Fruit fly (Drosophila melanogaster) whole organism, prepupa: Measurements from ENCODE around the gene Or85f.

Experiments used
- CG10631 ChIP-seq: fragments of 200-800 bp; sonication (Bioruptor generic); optimal IDR thresholded peaks from 2 replicates; lab custom pipeline; 2016; ENCODE audit warnings: missing biosample characterization, missing genetic modification characterization
- CG10669 ChIP-seq: fragments of 200-800 bp; sonication (Bioruptor generic); optimal IDR thresholded peaks from 3 replicates; lab custom pipeline; 2018; ENCODE audit warnings: missing biosample characterization, mild to moderate bottlenecking, missing genetic modification characterization, moderate library complexity
- CG11762 ChIP-seq: fragments of 200-800 bp; sonication (Bioruptor generic); optimal IDR thresholded peaks from 3 replicates; lab custom pipeline; 2016; ENCODE audit warnings: missing biosample characterization, missing genetic modification characterization; ENCODE audit not compliant: insufficient read depth
- CG11902 ChIP-seq: fragments of 200-800 bp; sonication (Bioruptor generic); optimal IDR thresholded peaks from 3 replicates; lab custom pipeline; 2016; ENCODE audit warnings: missing biosample characterization, missing genetic modification characterization
- CG15336 ChIP-seq: fragments of 200-800 bp; sonication (Bioruptor generic); IDR thresholded peaks from 2 replicates; pipeline ENCODE4 v1.3.6; 2022; ENCODE audit warnings: missing biosample characterization, missing genetic modification characterization
- CG1621 ChIP-seq: fragments of 200-800 bp; sonication (Bioruptor generic); optimal IDR thresholded peaks from 3 replicates; lab custom pipeline; 2018; ENCODE audit warnings: missing biosample characterization, mild to moderate bottlenecking, missing genetic modification characterization
- CG3032 ChIP-seq: fragments of 200-800 bp; optimal IDR thresholded peaks from 2 replicates; lab custom pipeline; 2019; ENCODE audit warnings: missing biosample characterization, mild to moderate bottlenecking, missing genetic modification characterization, moderate library complexity
- CG31627 ChIP-seq: fragments of 200-800 bp; sonication (Bioruptor generic); optimal IDR thresholded peaks from 3 replicates; lab custom pipeline; 2016; ENCODE audit warnings: missing biosample characterization, missing genetic modification characterization
- CG32006 ChIP-seq: fragments of 200-800 bp; sonication (Bioruptor generic); optimal IDR thresholded peaks from 3 replicates; lab custom pipeline; 2017; ENCODE audit warnings: missing biosample characterization, mild to moderate bottlenecking, missing genetic modification characterization
- CG3919 ChIP-seq: fragments of 200-800 bp; sonication (Bioruptor generic); optimal IDR thresholded peaks from 3 replicates; lab custom pipeline; 2016; ENCODE audit warnings: missing biosample characterization, missing genetic modification characterization
- CG6163 ChIP-seq: fragments of 200-800 bp; sonication (Bioruptor generic); IDR thresholded peaks from 3 replicates; pipeline ENCODE4 v1.3.6; 2022; ENCODE audit warnings: missing biosample characterization, missing genetic modification characterization
- CG6792 ChIP-seq: fragments of 200-800 bp; sonication (Bioruptor generic); optimal IDR thresholded peaks from 3 replicates; lab custom pipeline; 2016; ENCODE audit warnings: missing biosample characterization, missing genetic modification characterization
- CG7368 ChIP-seq: fragments of 200-800 bp; sonication (Bioruptor generic); optimal IDR thresholded peaks from 3 replicates; lab custom pipeline; 2016; ENCODE audit warnings: missing biosample characterization, missing genetic modification characterization
- CG8119 ChIP-seq: fragments of 200-800 bp; sonication (Bioruptor generic); IDR thresholded peaks from 3 replicates; pipeline ENCODE4 v1.3.6; 2022; ENCODE audit warnings: missing biosample characterization, missing genetic modification characterization
- CG8319 ChIP-seq: fragments of 200-800 bp; sonication (Bioruptor generic); optimal IDR thresholded peaks from 3 replicates; lab custom pipeline; 2016; ENCODE audit warnings: missing biosample characterization, missing genetic modification characterization
- CG8632 ChIP-seq: fragments of 200-800 bp; sonication (Bioruptor generic); optimal IDR thresholded peaks from 3 replicates; lab custom pipeline; 2016; ENCODE audit warnings: missing biosample characterization, missing genetic modification characterization
- CG9139 ChIP-seq: fragments of 200-800 bp; sonication (Bioruptor generic); optimal IDR thresholded peaks from 3 replicates; lab custom pipeline; 2017; ENCODE audit warnings: missing biosample characterization, mild to moderate bottlenecking, missing genetic modification characterization
- Eip75B ChIP-seq: fragments of 200-800 bp; sonication (Bioruptor generic); optimal IDR thresholded peaks from 3 replicates; lab custom pipeline; 2016; ENCODE audit warnings: missing biosample characterization, missing genetic modification characterization
- Eip78C ChIP-seq: fragments of 200-800 bp; sonication (Bioruptor generic); peaks from one replicate; lab custom pipeline; 2016; ENCODE audit warnings: missing biosample characterization, missing genetic modification characterization
- Eip93F ChIP-seq: fragments of 200-800 bp; sonication (Bioruptor generic); optimal IDR thresholded peaks from 2 replicates; lab custom pipeline; 2016; ENCODE audit warnings: missing biosample characterization, mild to moderate bottlenecking, missing genetic modification characterization
- Ets21C ChIP-seq: fragments of 200-800 bp; sonication (Bioruptor generic); optimal IDR thresholded peaks from 3 replicates; lab custom pipeline; 2016; ENCODE audit warnings: missing biosample characterization, missing genetic modification characterization
- Ets96B ChIP-seq: fragments of 200-800 bp; optimal IDR thresholded peaks from 2 replicates; lab custom pipeline; 2019; ENCODE audit warnings: missing biosample characterization, mild to moderate bottlenecking, missing genetic modification characterization, moderate library complexity
- Gug ChIP-seq: fragments of 200-800 bp; sonication (Bioruptor generic); IDR thresholded peaks from 2 replicates; pipeline ENCODE4 v1.3.6; 2022; ENCODE audit warnings: missing biosample characterization, missing genetic modification characterization
- Hr38 ChIP-seq: sonication (Bioruptor generic); optimal IDR thresholded peaks from 2 replicates; lab custom pipeline; 2016; ENCODE audit warnings: missing biosample characterization, missing genetic modification characterization
- Hr39 ChIP-seq: fragments of 200-800 bp; sonication (Bioruptor generic); optimal IDR thresholded peaks from 2 replicates; lab custom pipeline; 2016; ENCODE audit warnings: missing biosample characterization, missing genetic modification characterization
- Lpt ChIP-seq: fragments of 200-800 bp; sonication (Bioruptor generic); optimal IDR thresholded peaks from 3 replicates; lab custom pipeline; 2016; ENCODE audit warnings: missing biosample characterization, missing genetic modification characterization
- Met ChIP-seq: fragments of 200-800 bp; sonication (Bioruptor generic); optimal IDR thresholded peaks from 3 replicates; lab custom pipeline; 2016; ENCODE audit warnings: missing biosample characterization, missing genetic modification characterization
- OdsH ChIP-seq: fragments of 200-800 bp; sonication (Bioruptor generic); optimal IDR thresholded peaks from 3 replicates; lab custom pipeline; 2016; ENCODE audit warnings: missing biosample characterization, missing genetic modification characterization
- Smox ChIP-seq: fragments of 200-800 bp; sonication (Bioruptor generic); optimal IDR thresholded peaks from 3 replicates; lab custom pipeline; 2016; ENCODE audit warnings: missing biosample characterization, missing genetic modification characterization
- Sox102F ChIP-seq: fragments of 200-800 bp; sonication (Bioruptor generic); optimal IDR thresholded peaks from 2 replicates; lab custom pipeline; 2016; ENCODE audit warnings: missing biosample characterization, mild to moderate bottlenecking, missing genetic modification characterization
- Sox15 ChIP-seq: fragments of 200-800 bp; sonication (Bioruptor generic); optimal IDR thresholded peaks from 3 replicates; lab custom pipeline; 2016; ENCODE audit warnings: missing biosample characterization, missing genetic modification characterization
- acj6 ChIP-seq: fragments of 200-800 bp; sonication (Bioruptor generic); optimal IDR thresholded peaks from 3 replicates; lab custom pipeline; 2016; ENCODE audit warnings: missing biosample characterization, missing genetic modification characterization
- cyc ChIP-seq: fragments of 200-800 bp; sonication (Bioruptor generic); optimal IDR thresholded peaks from 3 replicates; lab custom pipeline; 2016; ENCODE audit warnings: missing biosample characterization, missing genetic modification characterization
- dac ChIP-seq: fragments of 200-800 bp; sonication (Bioruptor generic); optimal IDR thresholded peaks from 2 replicates; lab custom pipeline; 2017; ENCODE audit warnings: missing biosample characterization, mild to moderate bottlenecking, missing genetic modification characterization
- dsx ChIP-seq: fragments of 200-800 bp; optimal IDR thresholded peaks from 3 replicates; lab custom pipeline; 2019; ENCODE audit warnings: missing biosample characterization, mild to moderate bottlenecking, missing genetic modification characterization, moderate library complexity; ENCODE audit not compliant: poor library complexity, severe bottlenecking
- esn ChIP-seq: fragments of 200-800 bp; sonication (Bioruptor generic); optimal IDR thresholded peaks from 2 replicates; lab custom pipeline; 2016; ENCODE audit warnings: missing biosample characterization, mild to moderate bottlenecking, missing genetic modification characterization, moderate library complexity
- fd59A ChIP-seq: fragments of 200-800 bp; sonication (Bioruptor generic); optimal IDR thresholded peaks from 2 replicates; lab custom pipeline; 2017; ENCODE audit warnings: missing biosample characterization, mild to moderate bottlenecking, missing genetic modification characterization, missing genetic modification reagents
- fd85E ChIP-seq: fragments of 200-800 bp; sonication (Bioruptor generic); optimal IDR thresholded peaks from 3 replicates; lab custom pipeline; 2016; ENCODE audit warnings: missing biosample characterization, missing genetic modification characterization
- lz ChIP-seq: fragments of 200-800 bp; sonication (Bioruptor generic); optimal IDR thresholded peaks from 3 replicates; lab custom pipeline; 2016; ENCODE audit warnings: missing biosample characterization, missing genetic modification characterization
- net ChIP-seq: fragments of 200-800 bp; sonication (Bioruptor generic); optimal IDR thresholded peaks from 3 replicates; lab custom pipeline; 2016; ENCODE audit warnings: missing biosample characterization, missing genetic modification characterization
- pdm3 ChIP-seq: fragments of 200-800 bp; sonication (Bioruptor generic); optimal IDR thresholded peaks from 3 replicates; lab custom pipeline; 2016; ENCODE audit warnings: missing biosample characterization, missing genetic modification characterization
- salr ChIP-seq, 2 experiments: fragments of 200-800 bp; sonication (Bioruptor generic); optimal IDR thresholded peaks; 3 replicates each; lab custom pipeline; 2016 to 2018; ENCODE audit warnings: missing biosample characterization in 2 of 2, missing genetic modification characterization in 2 of 2, mild to moderate bottlenecking in 1 of 2
- spab ChIP-seq: fragments of 200-800 bp; sonication (Bioruptor generic); optimal IDR thresholded peaks from 2 replicates; lab custom pipeline; 2017; ENCODE audit warnings: missing biosample characterization, mild to moderate bottlenecking, missing genetic modification characterization, missing genetic modification reagents
- ss ChIP-seq, 2 experiments: fragments of 200-800 bp; sonication (Bioruptor generic); optimal IDR thresholded peaks; 2 replicates in 1 of 2; 3 replicates in 1 of 2; lab custom pipeline; 2017 to 2018; ENCODE audit warnings: mild to moderate bottlenecking in 2 of 2, missing biosample characterization in 2 of 2, missing genetic modification characterization in 2 of 2, moderate library complexity in 1 of 2
- svp ChIP-seq: fragments of 200-800 bp; sonication (Bioruptor generic); peaks from one replicate; lab custom pipeline; 2016; ENCODE audit warnings: missing biosample characterization, missing genetic modification characterization
- topi ChIP-seq: fragments of 200-800 bp; sonication (Bioruptor generic); optimal IDR thresholded peaks from 3 replicates; lab custom pipeline; 2016; ENCODE audit warnings: missing biosample characterization, missing genetic modification characterization
- vri ChIP-seq: fragments of 200-800 bp; sonication (Bioruptor generic); optimal IDR thresholded peaks from 3 replicates; lab custom pipeline; 2016; ENCODE audit warnings: missing biosample characterization, mild to moderate bottlenecking, missing genetic modification characterization

Or85f gene

DNA sequence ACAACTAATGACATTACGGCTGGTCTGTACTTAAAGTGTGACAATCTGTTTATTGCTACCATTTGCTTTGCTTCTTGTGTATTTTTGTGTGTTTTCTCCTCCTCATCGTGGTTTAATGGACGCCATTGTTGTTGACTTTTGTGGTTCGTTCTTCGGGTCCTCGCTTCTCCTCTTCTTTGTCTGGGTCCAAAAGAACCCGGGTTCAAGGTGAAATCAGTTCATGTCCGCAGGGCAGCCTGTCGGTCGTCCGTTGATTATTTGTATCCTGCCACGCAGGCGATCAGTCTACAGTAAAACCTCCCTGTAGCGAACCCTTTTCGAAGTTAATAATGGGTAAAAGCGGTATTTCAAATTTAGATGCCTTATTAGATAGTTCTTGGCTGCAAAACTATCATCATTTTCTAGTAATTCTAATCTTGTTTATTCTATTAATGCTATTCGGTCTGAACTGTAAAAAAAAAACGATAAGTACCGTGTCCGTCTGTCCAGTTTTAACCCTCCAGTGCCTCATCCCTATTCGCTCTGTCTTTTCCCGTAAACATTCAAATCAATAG lies 48.6 kb upstream of the Or85f start (continued):
- TF ChIP-seq OdsH (GFP tag; lab: Kevin White, UChicago) (no peak), Eip93F (GFP tag; lab: Kevin White, UChicago) (no peak), CG6792 (GFP tag; lab: Kevin White, UChicago) (peak; percentile 20), salr (GFP tag; optimal IDR thresholded peaks at IDR 0.05; lab: Kevin White, UChicago) (no peak), CG32006 (GFP tag; lab: Kevin White, UChicago) (no peak), CG8319 (no peak), CG3032 (tag; lab: Kevin White, UChicago) (no peak), CG3919 (GFP tag; lab: Kevin White, UChicago) (peak; percentile 14), Ets21C (GFP tag; lab: Kevin White, UChicago) (no peak), CG11762 (GFP tag; lab: Kevin White, UChicago) (no peak), pdm3 (no peak), CG15336 (GFP tag; lab: Robert Waterston, UW) (no peak), CG9139 (no peak), CG11902 (GFP tag; lab: Kevin White, UChicago) (no peak), Smox (GFP tag; lab: Kevin White, UChicago) (no peak), ss (GFP tag; optimal IDR thresholded peaks at IDR 0.05; lab: Kevin White, UChicago) (no peak), dac (GFP tag; lab: Kevin White, UChicago) (no peak), CG10669 (GFP tag; lab: Kevin White, UChicago) (peak; percentile 14), fd59A (GFP tag; lab: Kevin White, UChicago) (no peak), dsx (GFP tag; lab: Kevin White, UChicago) (no peak), CG10631 (peak; percentile 3), CG8119 (GFP tag; lab: Robert Waterston, UW) (no peak), svp (peak; percentile 74), Met (no peak), Sox102F (GFP tag; lab: Kevin White, UChicago) (no peak), CG1621 (tag; lab: Kevin White, UChicago) (no peak), fd85E (GFP tag; lab: Kevin White, UChicago) (no peak), lz (GFP tag; lab: Kevin White, UChicago) (peak; percentile 22), CG8632 (GFP tag; lab: Kevin White, UChicago) (no peak), Hr39 (GFP tag; lab: Kevin White, UChicago) (peak; percentile 33), Hr38 (no peak)

DNA sequence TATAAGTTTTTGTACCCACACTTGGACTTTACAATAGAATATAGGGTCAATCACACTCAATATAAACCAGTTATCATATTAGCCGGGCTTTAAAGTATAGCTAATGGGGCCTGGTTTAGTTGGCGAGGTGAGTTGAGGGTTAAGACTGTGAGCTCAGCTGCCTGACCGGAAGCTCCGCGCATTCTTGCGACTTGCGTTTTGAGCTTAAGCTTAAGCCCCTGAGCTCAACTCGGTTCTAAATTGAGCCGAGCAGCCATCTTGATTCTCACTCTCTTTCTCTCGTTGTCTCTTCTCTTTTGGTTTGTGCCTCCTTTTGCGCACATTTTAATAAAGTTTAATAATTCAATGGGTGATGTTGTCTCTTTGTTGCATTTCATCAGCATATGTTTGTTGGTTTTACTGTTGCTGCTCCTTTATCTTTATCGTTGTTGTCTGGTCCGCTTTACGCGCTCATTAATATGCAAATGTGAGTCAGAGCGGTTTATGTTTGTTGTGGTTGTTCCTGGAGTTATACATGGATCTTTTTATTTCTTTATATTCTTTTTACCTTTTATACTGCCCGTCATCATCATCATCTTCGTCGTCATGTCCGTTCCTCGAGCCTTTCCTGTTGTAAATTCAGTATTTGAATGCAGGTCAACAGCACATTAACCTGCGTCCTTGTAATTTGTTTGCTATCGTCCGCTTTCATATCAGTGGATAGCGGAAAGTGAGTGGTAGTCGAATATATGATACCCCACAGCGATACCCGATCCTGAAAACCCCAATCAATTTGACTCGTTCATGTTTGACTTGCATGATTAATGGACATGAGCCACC lies 47.2 kb upstream of the Or85f start:
- TF ChIP-seq Gug (GFP tag; lab: Robert Waterston, UW) (no peak), CG10631 (no peak), CG32006 (GFP tag; lab: Kevin White, UChicago) (no peak), dac (GFP tag; lab: Kevin White, UChicago) (no peak), CG1621 (tag; lab: Kevin White, UChicago) (no peak), CG7368 (no peak), spab (GFP tag; lab: Kevin White, UChicago) (no peak), Met (no peak), Sox15 (GFP tag; lab: Kevin White, UChicago) (no peak), acj6 (no peak), salr (GFP tag; optimal IDR thresholded peaks at IDR 0.05; lab: Kevin White, UChicago) (no peak), CG6163 (GFP tag; lab: Robert Waterston, UW) (0 out of 3 replicates have a peak, but pooled peaks have one; percentile 26), vri (GFP tag; lab: Kevin White, UChicago) (no peak), esn (no peak), CG11762 (GFP tag; lab: Kevin White, UChicago) (no peak), dsx (GFP tag; lab: Kevin White, UChicago) (peak; percentile 83), CG9139 (no peak), Ets96B (tag; lab: Kevin White, UChicago) (no peak), Eip75B (GFP tag; lab: Kevin White, UChicago) (no peak), CG8319 (no peak), Sox102F (GFP tag; lab: Kevin White, UChicago) (peak; percentile 6), fd85E (GFP tag; lab: Kevin White, UChicago) (peak; percentile 7), cyc (GFP tag; lab: Kevin White, UChicago) (no peak), net (no peak), Lpt (no peak), Eip78C (peak; percentile 42), svp (peak; percentile 77), topi (GFP tag; lab: Kevin White, UChicago) (no peak), CG10669 (GFP tag; lab: Kevin White, UChicago) (no peak), CG31627 (GFP tag; lab: Kevin White, UChicago) (no peak)
